Fruit fly (Drosophila melanogaster): ENCODE data around the gene gammaSnap2.

Gene gammaSnap2

DNA sequence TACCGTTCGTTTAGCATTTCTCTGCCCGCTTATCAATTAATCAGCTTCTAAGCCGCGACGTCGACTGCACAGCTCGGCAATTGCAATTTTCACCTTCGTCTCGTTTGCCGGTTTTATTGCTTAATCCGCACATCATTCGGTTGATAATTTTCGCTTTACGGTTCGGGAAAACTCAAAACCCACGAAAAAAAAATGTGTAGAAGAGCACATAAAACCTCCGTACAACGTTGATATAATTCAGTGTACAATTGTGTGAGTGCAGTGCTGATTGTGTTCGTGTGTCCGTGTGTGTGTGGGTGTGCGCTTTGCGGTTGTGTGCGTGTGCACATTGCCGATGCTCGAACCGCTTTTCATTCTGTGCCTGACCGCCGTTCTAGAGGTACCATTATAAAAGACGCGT lies 9.0 kb downstream of the gammaSnap2 start, which contains the start of gene CAH7:
Gene CAH7 (plus strand): TSS at position 43 of the 400 bp plus-strand sequence.
- peak; percentile 82 for TF ChIP-seq CG15479 (GFP tag; optimal IDR thresholded peaks at IDR 0.05)
- peak; percentile 13 for TF ChIP-seq Med (GFP tag)
- no peak for TF ChIP-seq CG6272 (GFP tag; IDR thresholded peaks at IDR 0.05)
- 0 out of 3 replicates have a peak, but pooled peaks have one; percentile 2 for TF ChIP-seq CG11093 (GFP tag; IDR thresholded peaks at IDR 0.05)
- peak; percentile 82 for TF ChIP-seq cg (GFP tag; optimal IDR thresholded peaks at IDR 0.05)
- TF ChIP-seq cad (GFP tag; optimal IDR thresholded peaks at IDR 0.05) = peak; percentile 42
- TF ChIP-seq Fer3 (tag; optimal IDR thresholded peaks at IDR 0.05) = no peak
- no peak for TF ChIP-seq hkb (optimal IDR thresholded peaks at IDR 0.05)
- TF ChIP-seq hkb (GFP tag; IDR thresholded peaks at IDR 0.05) = 0 out of 2 replicates have a peak, but pooled peaks have one; percentile 2
- 0 out of 4 replicates have a peak, but pooled peaks have one; percentile 59 for TF ChIP-seq chinmo (GFP tag; IDR thresholded peaks at IDR 0.05; ENCODE audit: partially characterized antibody)
- TF ChIP-seq CG8478 (optimal IDR thresholded peaks at IDR 0.05) = peak; percentile 22

DNA sequence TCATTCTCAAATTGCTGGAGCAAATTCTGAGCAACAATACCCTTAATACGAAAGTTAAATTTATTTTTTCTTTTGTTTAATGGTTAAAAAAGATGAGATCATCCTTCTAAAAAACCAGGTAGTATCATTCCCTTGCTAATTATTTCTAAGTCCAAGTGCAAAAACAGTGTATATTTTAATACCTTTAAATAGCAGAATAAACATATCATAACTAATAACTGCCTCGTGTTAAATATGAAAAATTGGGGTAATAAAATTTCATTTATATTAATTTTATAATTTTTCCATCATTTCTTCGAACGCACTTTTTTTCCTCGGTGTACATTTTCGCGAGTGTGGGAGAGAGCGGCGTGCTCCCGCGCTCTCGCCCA lies 9.4 kb downstream of the gammaSnap2 start:
- TF ChIP-seq pros (GFP tag; optimal IDR thresholded peaks at IDR 0.05) (no peak), CG17802 (tag; optimal IDR thresholded peaks at IDR 0.05) (no peak), CG13775 (GFP tag; optimal IDR thresholded peaks at IDR 0.05) (no peak), CG15479 (GFP tag; optimal IDR thresholded peaks at IDR 0.05) (no peak), CG18599 (GFP tag; optimal IDR thresholded peaks at IDR 0.05) (no peak), CG6654 (GFP tag; optimal IDR thresholded peaks at IDR 0.05) (no peak), Bdp1 (GFP tag; optimal IDR thresholded peaks at IDR 0.05) (no peak), trem (tag; optimal IDR thresholded peaks at IDR 0.05) (peak; percentile 0), Drgx (GFP tag; IDR thresholded peaks at IDR 0.05) (peak; percentile 43), gce (GFP tag; IDR thresholded peaks at IDR 0.05) (0 out of 3 replicates have a peak, but pooled peaks have one; percentile 25), nerfin-1 (tag; optimal IDR thresholded peaks at IDR 0.05) (no peak), hb (GFP tag; IDR thresholded peaks at IDR 0.05; ENCODE audit: partially characterized antibody) (no peak), CHES-1-like (GFP tag; optimal IDR thresholded peaks at IDR 0.05) (no peak), bsh (GFP tag; optimal IDR thresholded peaks at IDR 0.05) (peak in 1 of 2 experiments; percentile 37), CG10959 (GFP tag; IDR thresholded peaks at IDR 0.05) (no peak), bcd (GFP tag; optimal IDR thresholded peaks at IDR 0.05) (peak; percentile 24), pan (optimal IDR thresholded peaks at IDR 0.05) (no peak), pan (GFP tag; optimal IDR thresholded peaks at IDR 0.05 in 1 of 2, IDR thresholded peaks at IDR 0.05 in 1 of 2) (peak in 1 of 2 experiments; percentile 7), bigmax (GFP tag; optimal IDR thresholded peaks at IDR 0.05) (no peak), Ssrp (tag; optimal IDR thresholded peaks at IDR 0.05) (no peak), dpn (GFP tag; optimal IDR thresholded peaks at IDR 0.05) (no peak), Dip2 (GFP tag; IDR thresholded peaks at IDR 0.05) (no peak), aop (GFP tag; IDR thresholded peaks at IDR 0.05) (no peak), seq (GFP tag; IDR thresholded peaks at IDR 0.05) (no peak), Trl (optimal IDR thresholded peaks at IDR 0.05) (peak in 1 of 2 experiments; percentile 23), Trl (GFP tag; optimal IDR thresholded peaks at IDR 0.05) (no peak), danr (GFP tag; IDR thresholded peaks at IDR 0.05) (no peak), CG6813 (GFP tag; optimal IDR thresholded peaks at IDR 0.05) (no peak), CG14965 (GFP tag; optimal IDR thresholded peaks at IDR 0.05; ENCODE audit: borderline replicate concordance) (no peak), Sox100B (GFP tag; optimal IDR thresholded peaks at IDR 0.05) (peak; percentile 31), luna (GFP tag; optimal IDR thresholded peaks at IDR 0.05) (no peak), cato (GFP tag; optimal IDR thresholded peaks at IDR 0.05; ENCODE audit: borderline replicate concordance) (no peak), nom (GFP tag; optimal IDR thresholded peaks at IDR 0.05) (no peak), Oli (tag; optimal IDR thresholded peaks at IDR 0.05) (peak; percentile 24), CG12391 (tag; optimal IDR thresholded peaks at IDR 0.05) (peak; percentile 4), tx (GFP tag; optimal IDR thresholded peaks at IDR 0.05) (no peak), lbe (GFP tag; optimal IDR thresholded peaks at IDR 0.05) (no peak), Ravus (GFP tag; IDR thresholded peaks at IDR 0.05) (no peak), CG11398 (GFP tag; optimal IDR thresholded peaks at IDR 0.05) (no peak), wor (GFP tag; IDR thresholded peaks at IDR 0.05) (no peak), ttk (GFP tag; IDR thresholded peaks at IDR 0.05) (no peak)

Data from whole organism, embryonic.